Fruit fly (Drosophila melanogaster): ENCODE results near the gene PK2-R2.

Gene PK2-R2

DNA sequence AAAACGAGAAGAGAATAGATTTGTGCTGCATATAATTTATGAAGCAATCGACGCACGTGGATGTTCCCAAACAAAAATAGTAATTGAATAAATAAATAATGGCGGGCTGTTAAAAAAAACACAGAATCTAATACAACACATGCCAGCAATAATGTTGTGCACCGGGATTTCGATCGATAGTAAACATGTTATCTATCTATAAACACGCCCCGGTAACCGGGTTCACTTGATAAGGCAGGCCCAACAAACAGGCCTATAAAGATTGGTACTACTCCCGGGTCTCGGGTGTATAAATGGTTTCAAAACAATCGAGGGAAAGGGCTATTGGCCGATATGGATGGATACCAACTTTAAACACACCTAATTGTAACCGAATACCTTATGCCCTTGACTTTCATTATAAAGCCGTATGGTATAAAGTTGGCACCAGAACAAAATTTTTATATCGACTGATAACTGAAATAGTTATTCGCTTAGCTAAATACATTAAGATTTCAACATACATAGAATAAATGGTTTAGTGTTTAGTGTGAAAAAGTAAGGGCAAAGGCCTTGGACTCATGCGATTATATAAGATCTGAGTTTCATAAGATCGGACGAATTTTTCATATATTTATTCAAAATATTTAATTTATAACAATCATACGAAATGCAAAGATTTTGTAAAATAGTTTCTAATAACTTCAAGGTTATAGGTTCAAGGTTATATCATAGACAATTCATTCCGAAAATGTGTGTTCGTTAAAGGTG lies 31.9 kb upstream of the PK2-R2 start (continued):
- TF ChIP-seq Ets21C (GFP tag; optimal IDR thresholded peaks at IDR 0.05): no peak
- no peak for TF ChIP-seq CG11902 (GFP tag; optimal IDR thresholded peaks at IDR 0.05)
- TF ChIP-seq Sox14 (GFP tag; optimal IDR thresholded peaks at IDR 0.05): no peak
- TF ChIP-seq esn (GFP tag; optimal IDR thresholded peaks at IDR 0.05): peak; percentile 7
- TF ChIP-seq CG11294 (GFP tag; IDR thresholded peaks at IDR 0.05): no peak
- TF ChIP-seq CG6854 (GFP tag; optimal IDR thresholded peaks at IDR 0.05): no peak
- TF ChIP-seq Ets96B (tag; optimal IDR thresholded peaks at IDR 0.05): no peak
- no peak for TF ChIP-seq CG10631 (GFP tag; optimal IDR thresholded peaks at IDR 0.05)
- no peak for TF ChIP-seq CG8319 (GFP tag; optimal IDR thresholded peaks at IDR 0.05)
- TF ChIP-seq fd59A (GFP tag; optimal IDR thresholded peaks at IDR 0.05): no peak
- TF ChIP-seq dac (GFP tag; optimal IDR thresholded peaks at IDR 0.05): no peak
- TF ChIP-seq Smox (GFP tag; optimal IDR thresholded peaks at IDR 0.05): no peak
- TF ChIP-seq CG32006 (GFP tag; optimal IDR thresholded peaks at IDR 0.05): peak; percentile 51
- TF ChIP-seq CG9139 (GFP tag; optimal IDR thresholded peaks at IDR 0.05): no peak
- TF ChIP-seq Eip75B (GFP tag; optimal IDR thresholded peaks at IDR 0.05): no peak
- TF ChIP-seq pdm3 (GFP tag; optimal IDR thresholded peaks at IDR 0.05): no peak
- TF ChIP-seq ss (GFP tag; optimal IDR thresholded peaks at IDR 0.05): no peak
- TF ChIP-seq Hr38 (GFP tag; optimal IDR thresholded peaks at IDR 0.05): no peak
- TF ChIP-seq net (GFP tag; optimal IDR thresholded peaks at IDR 0.05): no peak
- peak; percentile 5 for TF ChIP-seq OdsH (GFP tag; optimal IDR thresholded peaks at IDR 0.05)
- no peak for TF ChIP-seq CG6163 (GFP tag; IDR thresholded peaks at IDR 0.05)
- TF ChIP-seq dsx (GFP tag; optimal IDR thresholded peaks at IDR 0.05; ENCODE audit: poor library complexity, severe bottlenecking): no peak
- no peak for TF ChIP-seq fd85E (GFP tag; optimal IDR thresholded peaks at IDR 0.05)
- TF ChIP-seq fkh (GFP tag; optimal IDR thresholded peaks at IDR 0.05): peak; percentile 68
- no peak for TF ChIP-seq Gug (GFP tag; IDR thresholded peaks at IDR 0.05)
- TF ChIP-seq CG3032 (tag; optimal IDR thresholded peaks at IDR 0.05): no peak
- no peak for TF ChIP-seq CG6276 (GFP tag; optimal IDR thresholded peaks at IDR 0.05)
- TF ChIP-seq Lpt (GFP tag; optimal IDR thresholded peaks at IDR 0.05): no peak
- TF ChIP-seq CG3919 (GFP tag; optimal IDR thresholded peaks at IDR 0.05): no peak
- TF ChIP-seq Hr39 (GFP tag; optimal IDR thresholded peaks at IDR 0.05): no peak
- no peak for TF ChIP-seq cyc (GFP tag; optimal IDR thresholded peaks at IDR 0.05)
- TF ChIP-seq topi (GFP tag; optimal IDR thresholded peaks at IDR 0.05): peak; percentile 20
- TF ChIP-seq CG31627 (GFP tag; optimal IDR thresholded peaks at IDR 0.05): no peak
- TF ChIP-seq Blimp-1 (GFP tag; optimal IDR thresholded peaks at IDR 0.05): no peak
- TF ChIP-seq svp (GFP tag): no peak

- TF ChIP-seq Sox14 (GFP tag; optimal IDR thresholded peaks at IDR 0.05) (peak; percentile 96), Gug (GFP tag; IDR thresholded peaks at IDR 0.05) (peak; percentile 87), eg (GFP tag; IDR thresholded peaks at IDR 0.05) (peak; percentile 93), CG15336 (GFP tag; IDR thresholded peaks at IDR 0.05) (peak; percentile 96), svp (GFP tag) (peak; percentile 100), fd85E (GFP tag; optimal IDR thresholded peaks at IDR 0.05) (peak; percentile 85), CG8632 (GFP tag; optimal IDR thresholded peaks at IDR 0.05) (peak; percentile 98), Eip78C (GFP tag) (peak; percentile 100), Eip93F (GFP tag; optimal IDR thresholded peaks at IDR 0.05) (peak; percentile 89), CG11294 (GFP tag; IDR thresholded peaks at IDR 0.05) (peak; percentile 85; the same call in 1 of the 2 replicates), CG1621 (tag; optimal IDR thresholded peaks at IDR 0.05) (peak; percentile 79), esn (GFP tag; optimal IDR thresholded peaks at IDR 0.05) (peak; percentile 99), CG3919 (GFP tag; optimal IDR thresholded peaks at IDR 0.05) (peak; percentile 98), cyc (GFP tag; optimal IDR thresholded peaks at IDR 0.05) (peak; percentile 96), Blimp-1 (GFP tag; optimal IDR thresholded peaks at IDR 0.05) (peak; percentile 94), Sox15 (GFP tag; optimal IDR thresholded peaks at IDR 0.05) (peak; percentile 96), CG10631 (GFP tag; optimal IDR thresholded peaks at IDR 0.05) (peak; percentile 96), CG6276 (GFP tag; optimal IDR thresholded peaks at IDR 0.05) (peak; percentile 98), CG10669 (GFP tag; optimal IDR thresholded peaks at IDR 0.05) (peak; percentile 96), lz (GFP tag; optimal IDR thresholded peaks at IDR 0.05) (peak; percentile 97), topi (GFP tag; optimal IDR thresholded peaks at IDR 0.05) (peak; percentile 98), CG32006 (GFP tag; optimal IDR thresholded peaks at IDR 0.05) (peak; percentile 99), salr (GFP tag; optimal IDR thresholded peaks at IDR 0.05) (peak; percentile 78 to 98), Hr39 (GFP tag; optimal IDR thresholded peaks at IDR 0.05) (peak; percentile 96), Lpt (GFP tag; optimal IDR thresholded peaks at IDR 0.05) (peak; percentile 98), Met (GFP tag; optimal IDR thresholded peaks at IDR 0.05) (peak; percentile 97)
Measured at dm6 chr3R:13364175-13365174, 30.5 kb upstream of the PK2-R2 start, which contains the start of gene Dic1. Dic1 (plus strand) TSS chr3R:13364938.
